Fruit fly (Drosophila melanogaster) whole organism, prepupa: Measurements from ENCODE around the gene CG43319.

Experiments
- CG32006 ChIP-seq: fragments of 200-800 bp; sonication (Bioruptor generic); optimal IDR thresholded peaks from 3 replicates; lab custom pipeline; 2017; ENCODE audit warnings: missing biosample characterization, mild to moderate bottlenecking, missing genetic modification characterization
- CG4318 ChIP-seq: fragments of 200-800 bp; sonication (Bioruptor generic); optimal IDR thresholded peaks from 3 replicates; lab custom pipeline; 2017; ENCODE audit warnings: missing biosample characterization, mild to moderate bottlenecking, missing genetic modification characterization
- Eip93F ChIP-seq: fragments of 200-800 bp; sonication (Bioruptor generic); optimal IDR thresholded peaks from 2 replicates; lab custom pipeline; 2016; ENCODE audit warnings: missing biosample characterization, mild to moderate bottlenecking, missing genetic modification characterization
- Ets21C ChIP-seq: fragments of 200-800 bp; sonication (Bioruptor generic); optimal IDR thresholded peaks from 3 replicates; lab custom pipeline; 2016; ENCODE audit warnings: missing biosample characterization, missing genetic modification characterization
- Gug ChIP-seq: fragments of 200-800 bp; sonication (Bioruptor generic); IDR thresholded peaks from 2 replicates; pipeline ENCODE4 v1.3.6; 2022; ENCODE audit warnings: missing biosample characterization, missing genetic modification characterization
- Hr39 ChIP-seq: fragments of 200-800 bp; sonication (Bioruptor generic); optimal IDR thresholded peaks from 2 replicates; lab custom pipeline; 2016; ENCODE audit warnings: missing biosample characterization, missing genetic modification characterization
- Lpt ChIP-seq: fragments of 200-800 bp; sonication (Bioruptor generic); optimal IDR thresholded peaks from 3 replicates; lab custom pipeline; 2016; ENCODE audit warnings: missing biosample characterization, missing genetic modification characterization
- OdsH ChIP-seq: fragments of 200-800 bp; sonication (Bioruptor generic); optimal IDR thresholded peaks from 3 replicates; lab custom pipeline; 2016; ENCODE audit warnings: missing biosample characterization, missing genetic modification characterization
- Sox102F ChIP-seq: fragments of 200-800 bp; sonication (Bioruptor generic); optimal IDR thresholded peaks from 2 replicates; lab custom pipeline; 2016; ENCODE audit warnings: missing biosample characterization, mild to moderate bottlenecking, missing genetic modification characterization
- Sox14 ChIP-seq: fragments of 200-800 bp; sonication (Bioruptor generic); optimal IDR thresholded peaks from 3 replicates; lab custom pipeline; 2016; ENCODE audit warnings: missing biosample characterization, missing genetic modification characterization
- dsx ChIP-seq: fragments of 200-800 bp; optimal IDR thresholded peaks from 3 replicates; lab custom pipeline; 2019; ENCODE audit warnings: missing biosample characterization, mild to moderate bottlenecking, missing genetic modification characterization, moderate library complexity; ENCODE audit not compliant: poor library complexity, severe bottlenecking
- fd59A ChIP-seq: fragments of 200-800 bp; sonication (Bioruptor generic); optimal IDR thresholded peaks from 2 replicates; lab custom pipeline; 2017; ENCODE audit warnings: missing biosample characterization, mild to moderate bottlenecking, missing genetic modification characterization, missing genetic modification reagents
- pdm3 ChIP-seq: fragments of 200-800 bp; sonication (Bioruptor generic); optimal IDR thresholded peaks from 3 replicates; lab custom pipeline; 2016; ENCODE audit warnings: missing biosample characterization, missing genetic modification characterization

DNA sequence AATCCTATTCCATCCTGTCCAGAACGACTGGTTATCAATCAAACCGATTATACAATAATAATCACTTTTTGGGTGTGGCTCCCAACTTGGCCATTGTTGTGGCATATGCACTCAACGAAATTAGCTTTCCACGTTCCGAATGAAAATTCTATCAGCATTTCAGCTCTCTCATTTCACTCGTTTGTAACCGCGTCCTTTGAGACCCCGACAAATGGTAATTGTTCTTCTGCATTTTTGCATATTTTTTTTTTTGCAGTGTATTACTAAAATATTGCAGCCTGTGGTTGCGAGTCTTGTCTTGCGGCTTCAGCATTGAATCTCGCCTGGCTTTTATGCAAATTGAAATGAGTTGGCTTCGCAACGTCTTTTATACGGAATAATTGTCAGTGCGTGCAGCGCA, 44.2 kb downstream of the CG43319 start:
- no peak for TF ChIP-seq OdsH (GFP tag; lab: Kevin White, UChicago)
- TF ChIP-seq Sox102F (GFP tag; lab: Kevin White, UChicago) = no peak
- no peak for TF ChIP-seq pdm3 (GFP tag; lab: Kevin White, UChicago)
- no peak for TF ChIP-seq fd59A
- no peak for TF ChIP-seq Sox14 (GFP tag; lab: Kevin White, UChicago)
- TF ChIP-seq Lpt (GFP tag; lab: Kevin White, UChicago) = no peak
- no peak for TF ChIP-seq dsx (GFP tag; lab: Kevin White, UChicago)
- TF ChIP-seq CG4318 (GFP tag; lab: Kevin White, UChicago) = no peak
- peak; percentile 31; the same call in 1 of the 2 replicates for TF ChIP-seq Gug (GFP tag; lab: Robert Waterston, UW)
- peak; percentile 25 for TF ChIP-seq CG32006 (GFP tag; lab: Kevin White, UChicago)
- TF ChIP-seq Eip93F = no peak
- TF ChIP-seq Ets21C = no peak
- TF ChIP-seq Hr39 = no peak
